Worm (Caenorhabditis elegans): ENCODE results near the gene fozi-1.

DNA sequence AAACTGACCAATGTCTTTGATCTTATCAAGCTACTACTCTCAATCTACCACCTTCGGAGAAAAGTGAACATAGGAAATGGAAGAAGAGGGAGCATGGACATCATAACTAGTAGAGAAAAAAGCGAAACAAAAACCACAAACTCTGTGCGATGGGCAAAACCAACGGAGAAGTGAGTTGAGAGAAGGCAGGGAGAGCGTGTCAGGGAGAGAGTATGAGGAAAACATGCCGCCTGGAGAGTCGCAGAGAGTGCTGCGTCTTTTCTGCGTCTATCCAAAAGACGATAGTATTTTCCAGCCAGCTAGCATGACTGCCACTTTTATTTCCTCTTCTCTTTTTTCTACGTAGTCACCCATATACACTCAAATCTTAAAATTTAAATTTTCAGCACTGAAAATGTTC is 41.6 kb upstream of the fozi-1 start, which contains the start of gene saeg-2:
- TF ChIP-seq ztf-4 (tag; optimal IDR thresholded peaks at IDR 0.05) (no peak), nhr-25 (tag; optimal IDR thresholded peaks at IDR 0.05) (no peak), ama-1 (optimal IDR thresholded peaks at IDR 0.05) (no peak), elt-1 (tag; optimal IDR thresholded peaks at IDR 0.05) (no peak), lin-13 (GFP tag; optimal IDR thresholded peaks at IDR 0.05) (no peak), ceh-16 (tag; optimal IDR thresholded peaks at IDR 0.05) (no peak), ZK546.5 (tag; optimal IDR thresholded peaks at IDR 0.05) (no peak), nhr-23 (tag; optimal IDR thresholded peaks at IDR 0.05) (no peak), nhr-12 (tag; optimal IDR thresholded peaks at IDR 0.05) (no peak), unc-62 (GFP tag; optimal IDR thresholded peaks at IDR 0.05) (no peak), R02D3.7 (tag; optimal IDR thresholded peaks at IDR 0.05) (no peak)

Measured in whole organism, L2 larva.